Worm (Caenorhabditis elegans) whole organism, early embryonic: ENCODE measurements around the gene maoc-1.

Experiments used
- B0310.2 ChIP-seq: sonication (generic microtip); optimal IDR thresholded peaks from 2 replicates; lab custom pipeline; 2016; ENCODE audit warnings: mild to moderate bottlenecking, missing genetic modification characterization, missing compliant biosample characterization
- F13C5.2 ChIP-seq: sonication (generic microtip); optimal IDR thresholded peaks from 2 replicates; lab custom pipeline; 2017; ENCODE audit warnings: mild to moderate bottlenecking, missing genetic modification characterization, inconsistent platforms, missing compliant biosample characterization
- aly-1 ChIP-seq: sonication (generic microtip); optimal IDR thresholded peaks from 2 replicates; lab custom pipeline; 2016; ENCODE audit warnings: missing genetic modification characterization, missing compliant biosample characterization
- ama-1 ChIP-seq: fragments of 150-350 bp; optimal IDR thresholded peaks from 2 replicates; lab custom pipeline; 2014
- ceh-13 ChIP-seq: fragments of 200-800 bp; sonication (Bioruptor generic); optimal IDR thresholded peaks from 2 replicates; lab custom pipeline; 2018; ENCODE audit warnings: mild to moderate bottlenecking, missing genetic modification characterization, missing compliant biosample characterization
- ets-7 ChIP-seq: sonication (generic microtip); optimal IDR thresholded peaks from 2 replicates; lab custom pipeline; 2016; ENCODE audit warnings: missing genotype, missing genetic modification characterization, missing compliant biosample characterization
- flt-1 ChIP-seq: fragments of 200-800 bp; sonication (Bioruptor generic); IDR thresholded peaks from 2 replicates; pipeline ENCODE4 v1.3.6; 2022; ENCODE audit warnings: missing genetic modification characterization, missing compliant biosample characterization
- hmg-4 ChIP-seq: fragments of 200-800 bp; sonication (Bioruptor generic); optimal IDR thresholded peaks from 2 replicates; lab custom pipeline; 2018; ENCODE audit warnings: mild to moderate bottlenecking, missing genetic modification characterization, missing compliant biosample characterization
- hnd-1 ChIP-seq: sonication (generic microtip); optimal IDR thresholded peaks from 2 replicates; lab custom pipeline; 2016; ENCODE audit warnings: missing genetic modification characterization, missing compliant biosample characterization
- pes-1 ChIP-seq: fragments of 200-800 bp; sonication (Bioruptor generic); IDR thresholded peaks from 2 replicates; pipeline ENCODE4 v1.3.6; 2022; ENCODE audit warnings: missing genetic modification reagents, missing genetic modification characterization, missing compliant biosample characterization
- scrt-1 ChIP-seq: fragments of 200-800 bp; sonication (Bioruptor generic); IDR thresholded peaks from 2 replicates; pipeline ENCODE4 v1.3.6; 2022; ENCODE audit warnings: missing genetic modification characterization, missing compliant biosample characterization
- sea-1 ChIP-seq: fragments of 200-800 bp; sonication (Bioruptor generic); conservative IDR thresholded peaks from 2 replicates; pipeline ENCODE4 v1.3.6; 2022; ENCODE audit warnings: missing genetic modification characterization, missing compliant biosample characterization
- tbx-11 ChIP-seq: fragments of 200-800 bp; sonication (Bioruptor generic); IDR thresholded peaks from 2 replicates; pipeline ENCODE4 v1.3.6; 2022; ENCODE audit warnings: missing genetic modification characterization, missing compliant biosample characterization
- tbx-37 ChIP-seq: fragments of 200-800 bp; sonication (Bioruptor generic); conservative IDR thresholded peaks from 2 replicates; pipeline ENCODE4 v1.3.6; 2022; ENCODE audit warnings: missing genetic modification reagents, missing genetic modification characterization, missing compliant biosample characterization

- no peak for TF ChIP-seq hnd-1 (tag; lab: Kevin White, UChicago)
- TF ChIP-seq ama-1 (lab: Kevin White, UChicago): no peak
- TF ChIP-seq flt-1 (GFP tag; lab: Robert Waterston, UW): no peak
- no peak for TF ChIP-seq sea-1 (GFP tag; lab: Robert Waterston, UW)
- TF ChIP-seq F13C5.2 (tag; lab: Kevin White, UChicago): no peak
- TF ChIP-seq ceh-13 (GFP tag; lab: Kevin White, UChicago): no peak
- TF ChIP-seq scrt-1: no peak
- TF ChIP-seq tbx-11 (GFP tag; lab: Robert Waterston, UW): no peak
- no peak for TF ChIP-seq aly-1 (tag; lab: Kevin White, UChicago)
- TF ChIP-seq B0310.2 (tag; lab: Kevin White, UChicago): no peak
- no peak for TF ChIP-seq ets-7 (tag; lab: Kevin White, UChicago)
- no peak for TF ChIP-seq hmg-4 (GFP tag; lab: Kevin White, UChicago)
- no peak for TF ChIP-seq tbx-37
- TF ChIP-seq pes-1 (GFP tag; lab: Robert Waterston, UW): no peak
Measured at ce11 chrII:7210187-7210586, 14.1 kb downstream of the maoc-1 start, which contains the start of gene E04F6.15.
